Fruit fly (Drosophila melanogaster) whole organism, embryonic: ENCODE data around the gene mEFTs.

Experiments
- Bteb2 ChIP-seq: fragments of 200-800 bp; sonication (Bioruptor generic); optimal IDR thresholded peaks from 2 replicates; lab custom pipeline; 2016; ENCODE audit warnings: missing biosample characterization, missing genetic modification characterization
- CG11456 ChIP-seq: fragments of 200-800 bp; sonication (Bioruptor generic); IDR thresholded peaks from 3 replicates; pipeline ENCODE4 v1.3.6; 2022; ENCODE audit warnings: missing biosample characterization, missing genetic modification characterization
- CG11560 ChIP-seq: fragments of 200-800 bp; sonication (Bioruptor generic); IDR thresholded peaks from 3 replicates; pipeline ENCODE4 v1.3.6; 2022; ENCODE audit warnings: missing biosample characterization, missing genetic modification characterization
- CG12071 ChIP-seq: fragments of 200-800 bp; sonication (Bioruptor generic); optimal IDR thresholded peaks from 3 replicates; lab custom pipeline; 2018; ENCODE audit warnings: missing biosample characterization, mild to moderate bottlenecking, missing genetic modification characterization
- CG12391 ChIP-seq: fragments of 200-800 bp; sonication (Bioruptor generic); optimal IDR thresholded peaks from 3 replicates; lab custom pipeline; 2018; ENCODE audit warnings: missing biosample characterization, mild to moderate bottlenecking, missing genetic modification characterization, moderate library complexity
- CG12659 ChIP-seq: fragments of 200-800 bp; sonication (Bioruptor generic); optimal IDR thresholded peaks from 3 replicates; lab custom pipeline; 2017; ENCODE audit warnings: mild to moderate bottlenecking, missing biosample characterization, missing genetic modification reagents, missing genetic modification characterization
- CG14050 ChIP-seq: fragments of 200-800 bp; sonication (Bioruptor generic); IDR thresholded peaks from 3 replicates; pipeline ENCODE4 v1.3.6; 2022; ENCODE audit warnings: missing biosample characterization, missing genetic modification characterization
- CG14965 ChIP-seq: fragments of 200-800 bp; sonication (Bioruptor generic); optimal IDR thresholded peaks from 2 replicates; lab custom pipeline; 2016; ENCODE audit warnings: missing biosample characterization, missing genetic modification characterization, borderline replicate concordance
- CG15073 ChIP-seq: fragments of 200-800 bp; sonication (Bioruptor generic); optimal IDR thresholded peaks from 2 replicates; lab custom pipeline; 2016; ENCODE audit warnings: missing biosample characterization, missing genetic modification characterization
- CG15696 ChIP-seq: fragments of 200-800 bp; sonication (Bioruptor generic); optimal IDR thresholded peaks from 2 replicates; lab custom pipeline; 2019; ENCODE audit warnings: missing biosample characterization, mild to moderate bottlenecking, missing genetic modification characterization, moderate library complexity
- CG17802 ChIP-seq: fragments of 200-800 bp; sonication (Bioruptor generic); optimal IDR thresholded peaks from 2 replicates; lab custom pipeline; 2018; ENCODE audit warnings: missing biosample characterization, mild to moderate bottlenecking, missing genetic modification characterization, moderate library complexity
- CG18262 ChIP-seq: fragments of 200-800 bp; optimal IDR thresholded peaks from 3 replicates; lab custom pipeline; 2019; ENCODE audit warnings: missing biosample characterization, mild to moderate bottlenecking, missing genetic modification characterization, moderate library complexity
- CG4404 ChIP-seq: fragments of 200-800 bp; sonication (Bioruptor generic); IDR thresholded peaks from 2 replicates; pipeline ENCODE4 v1.3.6; 2022; ENCODE audit warnings: missing biosample characterization, missing genetic modification characterization
- CG4617 ChIP-seq: fragments of 200-800 bp; sonication (Bioruptor generic); optimal IDR thresholded peaks from 3 replicates; lab custom pipeline; 2016; ENCODE audit warnings: missing biosample characterization, missing genetic modification characterization, borderline replicate concordance
- CG4854 ChIP-seq: fragments of 200-800 bp; sonication (Bioruptor generic); optimal IDR thresholded peaks from 2 replicates; lab custom pipeline; 2016; ENCODE audit warnings: missing biosample characterization, missing genetic modification characterization, inconsistent platforms
- CG6175 ChIP-seq: fragments of 200-800 bp; sonication (Bioruptor generic); IDR thresholded peaks from 3 replicates; pipeline ENCODE4 v1.3.6; 2022; ENCODE audit warnings: missing biosample characterization, missing genetic modification characterization
- CG6765 ChIP-seq: fragments of 200-800 bp; sonication (Bioruptor generic); optimal IDR thresholded peaks from 3 replicates; lab custom pipeline; 2017; ENCODE audit warnings: missing biosample characterization, mild to moderate bottlenecking, missing genetic modification characterization
- D19B ChIP-seq: fragments of 200-800 bp; sonication (Bioruptor generic); optimal IDR thresholded peaks from 2 replicates; lab custom pipeline; 2017; ENCODE audit warnings: missing biosample characterization, mild to moderate bottlenecking, missing genetic modification characterization
- Dek ChIP-seq: fragments of 200-800 bp; sonication (Bioruptor generic); optimal IDR thresholded peaks from 3 replicates; lab custom pipeline; 2019; ENCODE audit warnings: missing biosample characterization, mild to moderate bottlenecking, missing genetic modification characterization, moderate library complexity
- E2f2 ChIP-seq: fragments of 200-800 bp; sonication (Bioruptor generic); IDR thresholded peaks from 2 replicates; pipeline ENCODE4 v1.3.6; 2022; ENCODE audit warnings: missing biosample characterization, missing genetic modification characterization
- Eip74EF ChIP-seq, 2 experiments: fragments of 200-800 bp in 1 of 2; fragments of >200 bp in 1 of 2; sonication (Bioruptor generic) in 1 of 2; optimal IDR thresholded peaks; 2 replicates each; lab custom pipeline; 2017 to 2019; ENCODE audit warnings: missing biosample characterization in 2 of 2, missing genetic modification characterization in 2 of 2, mild to moderate bottlenecking in 1 of 2, moderate library complexity in 1 of 2
- HLH54F ChIP-seq: fragments of 200-800 bp; sonication (Bioruptor generic); optimal IDR thresholded peaks from 3 replicates; lab custom pipeline; 2016; ENCODE audit warnings: missing biosample characterization, missing genetic modification characterization
- Med ChIP-seq: fragments of 200-800 bp; sonication (Bioruptor generic); peaks from one replicate; lab custom pipeline; 2016; ENCODE audit warnings: missing biosample characterization, missing genetic modification characterization, mild to moderate bottlenecking, inconsistent platforms, moderate library complexity
- Myb ChIP-seq: fragments of 200-800 bp; sonication (Bioruptor generic); optimal IDR thresholded peaks from 2 replicates; lab custom pipeline; 2016; ENCODE audit warnings: missing biosample characterization, missing genetic modification characterization
- Oaz ChIP-seq: fragments of 200-800 bp; sonication (Bioruptor generic); IDR thresholded peaks from 2 replicates; pipeline ENCODE4 v1.3.6; 2022; ENCODE audit warnings: missing biosample characterization, missing genetic modification characterization
- Stat92E ChIP-seq, 3 experiments: fragments of >200 bp in 2 of 3; fragments of 200-800 bp in 1 of 3; sonication (Bioruptor generic) in 1 of 3; optimal IDR thresholded peaks; 2 replicates each; lab custom pipeline; 2017 to 2019; ENCODE audit warnings: missing biosample characterization in 3 of 3, missing genetic modification characterization in 3 of 3, mild to moderate bottlenecking in 1 of 3, moderate library complexity in 1 of 3
- Trl ChIP-seq, 3 experiments: fragments of >200 bp in 2 of 3; fragments of 200-800 bp in 1 of 3; sonication (Bioruptor generic) in 1 of 3; optimal IDR thresholded peaks; 2 replicates in 1 of 3; 3 replicates in 2 of 3; lab custom pipeline; 2016 to 2017; ENCODE audit warnings: missing biosample characterization in 1 of 3, missing genetic modification characterization in 1 of 3
- Xrp1 ChIP-seq: fragments of 200-800 bp; sonication (Bioruptor generic); IDR thresholded peaks from 2 replicates; pipeline ENCODE4 v1.3.6; 2022; ENCODE audit warnings: missing biosample characterization, missing genetic modification characterization
- ap ChIP-seq: fragments of 200-800 bp; sonication (Bioruptor generic); IDR thresholded peaks from 2 replicates; pipeline ENCODE4 v1.3.6; 2022; ENCODE audit warnings: missing biosample characterization, missing genetic modification characterization
- bbx ChIP-seq: fragments of 200-800 bp; sonication (Bioruptor generic); IDR thresholded peaks from 2 replicates; pipeline ENCODE4 v1.3.6; 2022; ENCODE audit warnings: missing biosample characterization, missing genetic modification characterization; ENCODE audit not compliant: partially characterized antibody
- crol ChIP-seq: fragments of 200-800 bp; sonication (Bioruptor generic); IDR thresholded peaks from 2 replicates; pipeline ENCODE4 v1.3.6; 2022; ENCODE audit warnings: missing biosample characterization, missing genetic modification characterization
- crp ChIP-seq, 2 experiments: fragments of 200-800 bp; sonication (Bioruptor generic); optimal IDR thresholded peaks; 2 replicates in 1 of 2; 3 replicates in 1 of 2; lab custom pipeline; 2017; ENCODE audit warnings: missing biosample characterization in 2 of 2, missing genetic modification characterization in 2 of 2, mild to moderate bottlenecking in 1 of 2, moderate library complexity in 1 of 2
- dmrt11E ChIP-seq: fragments of 200-800 bp; sonication (Bioruptor generic); optimal IDR thresholded peaks from 3 replicates; lab custom pipeline; 2018; ENCODE audit warnings: missing biosample characterization, mild to moderate bottlenecking, missing genetic modification characterization, moderate library complexity
- esg ChIP-seq: fragments of 200-800 bp; sonication (Bioruptor generic); conservative IDR thresholded peaks from 2 replicates; pipeline ENCODE4 v1.3.6; 2022; ENCODE audit warnings: missing biosample characterization, missing genetic modification characterization
- gfzf ChIP-seq: fragments of 200-800 bp; sonication (Bioruptor generic); optimal IDR thresholded peaks from 2 replicates; lab custom pipeline; 2016; ENCODE audit warnings: missing biosample characterization, mild to moderate bottlenecking, missing genetic modification characterization, moderate library complexity
- grn ChIP-seq: fragments of 200-800 bp; sonication (Bioruptor generic); optimal IDR thresholded peaks from 3 replicates; lab custom pipeline; 2017; ENCODE audit warnings: missing biosample characterization, missing genetic modification characterization
- kah ChIP-seq: fragments of 200-800 bp; sonication (Bioruptor generic); optimal IDR thresholded peaks from 2 replicates; lab custom pipeline; 2018; ENCODE audit warnings: missing biosample characterization, mild to moderate bottlenecking, missing genetic modification characterization
- ken ChIP-seq: fragments of 200-800 bp; sonication (Bioruptor generic); IDR thresholded peaks from 3 replicates; pipeline ENCODE4 v1.3.6; 2022; ENCODE audit warnings: missing biosample characterization, missing genetic modification characterization
- mam ChIP-seq: fragments of 200-800 bp; sonication (Bioruptor generic); optimal IDR thresholded peaks from 3 replicates; lab custom pipeline; 2016; ENCODE audit warnings: missing biosample characterization, missing genetic modification characterization
- odd ChIP-seq: fragments of 200-800 bp; sonication (Bioruptor generic); optimal IDR thresholded peaks from 2 replicates; lab custom pipeline; 2017; ENCODE audit warnings: missing biosample characterization, mild to moderate bottlenecking, missing genetic modification characterization
- pho ChIP-seq: fragments of 200-800 bp; sonication (Bioruptor generic); optimal IDR thresholded peaks from 2 replicates; lab custom pipeline; 2016; ENCODE audit warnings: missing biosample characterization, missing genetic modification characterization
- ro ChIP-seq: fragments of 200-800 bp; sonication (Bioruptor generic); IDR thresholded peaks from 2 replicates; pipeline ENCODE4 v1.3.6; 2022; ENCODE audit warnings: missing biosample characterization, missing genetic modification characterization
- sim ChIP-seq: fragments of 200-800 bp; sonication (Bioruptor generic); IDR thresholded peaks from 2 replicates; pipeline ENCODE4 v1.3.6; 2022; ENCODE audit warnings: missing biosample characterization, missing genetic modification characterization
- sima ChIP-seq: fragments of 200-800 bp; sonication (Bioruptor generic); optimal IDR thresholded peaks from 2 replicates; lab custom pipeline; 2016; ENCODE audit warnings: missing biosample characterization, missing genetic modification characterization
- ssp ChIP-seq: fragments of 200-800 bp; sonication (Bioruptor generic); IDR thresholded peaks from 2 replicates; pipeline ENCODE4 v1.3.6; 2022; ENCODE audit warnings: missing biosample characterization, missing genetic modification characterization
- tna ChIP-seq: fragments of 200-800 bp; sonication (Bioruptor generic); IDR thresholded peaks from 2 replicates; pipeline ENCODE4 v1.3.6; 2022; ENCODE audit warnings: missing biosample characterization, missing genetic modification characterization; ENCODE audit not compliant: partially characterized antibody
- vfl ChIP-seq: fragments of 200-800 bp; sonication (Bioruptor generic); optimal IDR thresholded peaks from 2 replicates; lab custom pipeline; 2016; ENCODE audit warnings: missing biosample characterization, missing genetic modification characterization
- wor ChIP-seq: fragments of 200-800 bp; sonication (Bioruptor generic); IDR thresholded peaks from 2 replicates; pipeline ENCODE4 v1.3.6; 2022; ENCODE audit warnings: missing biosample characterization, missing genetic modification characterization

Gene mEFTs

dm6 chr2L:17472582-17473524 is 28.1 kb downstream of the mEFTs start, which contains the start of gene BicD (continued):
- TF ChIP-seq Trl (optimal IDR thresholded peaks at IDR 0.05; lab: Kevin White, UChicago) (peak in 1 of 2 experiments; percentile 17), Trl (GFP tag; optimal IDR thresholded peaks at IDR 0.05; lab: Kevin White, UChicago) (no peak), D19B (GFP tag; lab: Kevin White, UChicago) (no peak), ap (no peak), gfzf (GFP tag; lab: Kevin White, UChicago) (peak; percentile 90), vfl (no peak), mam (no peak), CG12071 (GFP tag; lab: Kevin White, UChicago) (no peak), CG12391 (tag; lab: Kevin White, UChicago) (peak; percentile 53), CG14965 (no peak), CG6175 (GFP tag; lab: Robert Waterston, UW) (no peak), dmrt11E (no peak), CG17802 (tag; lab: Kevin White, UChicago) (peak; percentile 46), Eip74EF (GFP tag; optimal IDR thresholded peaks at IDR 0.05; lab: Kevin White, UChicago) (no peak), pho (GFP tag; lab: Kevin White, UChicago) (no peak), CG18262 (tag; lab: Kevin White, UChicago) (peak; percentile 11), ssp (peak; percentile 71), E2f2 (peak; percentile 41; the same call in 1 of the 2 replicates), ken (GFP tag; lab: Robert Waterston, UW) (no peak), HLH54F (GFP tag; lab: Kevin White, UChicago) (no peak), Med (peak; percentile 76), Dek (peak; percentile 24), crol (GFP tag; lab: Robert Waterston, UW) (no peak), odd (GFP tag; lab: Kevin White, UChicago) (peak; percentile 31), CG11560 (tag; lab: Robert Waterston, UW) (peak; percentile 97), CG15073 (GFP tag; lab: Kevin White, UChicago) (no peak), grn (GFP tag; lab: Kevin White, UChicago) (no peak), CG15696 (tag; lab: Kevin White, UChicago) (no peak), CG14050 (GFP tag; lab: Robert Waterston, UW) (no peak), wor (GFP tag; lab: Robert Waterston, UW) (no peak), Xrp1 (no peak), Bteb2 (GFP tag; lab: Kevin White, UChicago) (no peak), sim (no peak), Oaz (GFP tag; lab: Robert Waterston, UW) (no peak), CG6765 (GFP tag; lab: Kevin White, UChicago) (peak; percentile 0), Stat92E (GFP tag; optimal IDR thresholded peaks at IDR 0.05; lab: Kevin White, UChicago) (peak in 1 of 3 experiments; percentile 17), CG4617 (GFP tag; lab: Kevin White, UChicago) (peak; percentile 38), kah (no peak), ro (no peak), bbx (no peak; the same call in 1 of the 2 replicates), tna (no peak; the same call in 1 of the 2 replicates), sima (no peak), crp (GFP tag; optimal IDR thresholded peaks at IDR 0.05; lab: Kevin White, UChicago) (peak in 1 of 2 experiments; percentile 13), Myb (GFP tag; lab: Kevin White, UChicago) (no peak), CG4404 (GFP tag; lab: Robert Waterston, UW) (no peak), CG4854 (GFP tag; lab: Kevin White, UChicago) (no peak), CG11456 (GFP tag; lab: Robert Waterston, UW) (no peak), esg (GFP tag; lab: Robert Waterston, UW) (no peak), CG12659 (peak; percentile 80)
